Worm (Caenorhabditis elegans): ENCODE results near the gene srlf-19.

ce11 chrV:494284-494683 is 11.0 kb upstream of the srlf-19 start, which contains the start of gene nhr-131:
- no peak for TF ChIP-seq nhr-19 (GFP tag; conservative IDR thresholded peaks at IDR 0.05)
- TF ChIP-seq pax-3 (tag; optimal IDR thresholded peaks at IDR 0.05), result no peak
- no peak for TF ChIP-seq nhr-12 (tag; optimal IDR thresholded peaks at IDR 0.05)

All from whole organism, L1 larva.